Worm (Caenorhabditis elegans) whole organism, late embryonic: Measurements from ENCODE around the gene C14A4.12.
A peak's percentile ranks its signal among the peaks of the same experiment; 100 is the strongest.

ENCODE experiments used
- K09A11.1 ChIP-seq: sonication (generic microtip); optimal IDR thresholded peaks from 2 replicates; lab custom pipeline; 2017; ENCODE audit warnings: antibody characterized with exemption, mild to moderate bottlenecking, missing genetic modification characterization, missing compliant biosample characterization; ENCODE audit not compliant: insufficient read depth
- T23F11.4 ChIP-seq: fragments of 200-800 bp; sonication (Bioruptor generic); optimal IDR thresholded peaks from 2 replicates; lab custom pipeline; 2018; ENCODE audit warnings: mild to moderate bottlenecking, missing genetic modification characterization, missing compliant biosample characterization
- ahr-1 ChIP-seq: sonication (generic microtip); optimal IDR thresholded peaks from 2 replicates; lab custom pipeline; 2016; ENCODE audit warnings: missing genetic modification characterization, missing compliant biosample characterization
- ama-1 ChIP-seq: fragments of 150-350 bp; optimal IDR thresholded peaks from 2 replicates; lab custom pipeline; 2014
- ceh-18 ChIP-seq: sonication (generic microtip); optimal IDR thresholded peaks from 2 replicates; lab custom pipeline; 2016; ENCODE audit warnings: missing genetic modification characterization, missing compliant biosample characterization
- ceh-2 ChIP-seq: sonication (generic microtip); optimal IDR thresholded peaks from 2 replicates; lab custom pipeline; 2016; ENCODE audit warnings: missing genotype, missing genetic modification characterization, missing compliant biosample characterization
- ceh-22 ChIP-seq: sonication (generic microtip); optimal IDR thresholded peaks from 2 replicates; lab custom pipeline; 2017; ENCODE audit warnings: missing biosample characterization, missing genetic modification characterization
- ceh-24 ChIP-seq: sonication (generic microtip); optimal IDR thresholded peaks from 2 replicates; lab custom pipeline; 2016; ENCODE audit warnings: mild to moderate bottlenecking, missing genetic modification characterization, missing compliant biosample characterization
- ceh-31 ChIP-seq: sonication (generic microtip); optimal IDR thresholded peaks from 2 replicates; lab custom pipeline; 2016; ENCODE audit warnings: missing genetic modification characterization, missing compliant biosample characterization
- ceh-48 ChIP-seq: sonication (generic microtip); optimal IDR thresholded peaks from 2 replicates; lab custom pipeline; 2016; ENCODE audit warnings: missing genetic modification characterization, inconsistent platforms, missing compliant biosample characterization
- ceh-6 ChIP-seq: fragments of 200-800 bp; sonication (Bioruptor generic); optimal IDR thresholded peaks from 2 replicates; lab custom pipeline; 2018; ENCODE audit warnings: mild to moderate bottlenecking, missing genetic modification characterization, missing compliant biosample characterization
- ceh-9 ChIP-seq: sonication (generic microtip); optimal IDR thresholded peaks from 2 replicates; lab custom pipeline; 2016; ENCODE audit warnings: mild to moderate bottlenecking, missing genetic modification characterization, inconsistent platforms, missing compliant biosample characterization
- dmd-4 ChIP-seq: sonication (generic microtip); optimal IDR thresholded peaks from 2 replicates; lab custom pipeline; 2016; ENCODE audit warnings: borderline replicate concordance, missing genetic modification characterization, missing compliant biosample characterization
- elt-2 ChIP-seq: sonication (generic microtip); optimal IDR thresholded peaks from 2 replicates; lab custom pipeline; 2016; ENCODE audit warnings: missing genetic modification reagents, missing genetic modification characterization, missing compliant biosample characterization
- elt-4 ChIP-seq: sonication (generic microtip); optimal IDR thresholded peaks from 2 replicates; lab custom pipeline; 2016; ENCODE audit warnings: missing genetic modification characterization, missing compliant biosample characterization
- eyg-1 ChIP-seq: sonication (generic microtip); optimal IDR thresholded peaks from 2 replicates; lab custom pipeline; 2016; ENCODE audit warnings: missing genotype, missing genetic modification characterization, missing compliant biosample characterization
- fkh-10 ChIP-seq: fragments of 150-350 bp; optimal IDR thresholded peaks from 2 replicates; lab custom pipeline; 2014; ENCODE audit warnings: missing biosample characterization, missing genetic modification reagents, missing genetic modification characterization
- gmeb-2 ChIP-seq: sonication (generic microtip); optimal IDR thresholded peaks from 2 replicates; lab custom pipeline; 2016; ENCODE audit warnings: missing genetic modification characterization, inconsistent platforms, missing compliant biosample characterization
- hlh-13 ChIP-seq: fragments of 200-800 bp; sonication (Bioruptor generic); optimal IDR thresholded peaks from 2 replicates; lab custom pipeline; 2018; ENCODE audit warnings: mild to moderate bottlenecking, missing genetic modification characterization, missing compliant biosample characterization
- hlh-15 ChIP-seq: sonication (generic microtip); optimal IDR thresholded peaks from 2 replicates; lab custom pipeline; 2016; ENCODE audit warnings: missing genetic modification characterization, missing compliant biosample characterization
- hlh-6 ChIP-seq: sonication (generic microtip); optimal IDR thresholded peaks from 2 replicates; lab custom pipeline; 2016; ENCODE audit warnings: missing genotype, missing genetic modification characterization, missing compliant biosample characterization
- hlh-8 ChIP-seq: sonication (generic microtip); optimal IDR thresholded peaks from 2 replicates; lab custom pipeline; 2016; ENCODE audit warnings: missing genotype, missing genetic modification characterization, missing compliant biosample characterization
- lin-11 ChIP-seq: fragments of 200-800 bp; sonication (Bioruptor generic); optimal IDR thresholded peaks from 2 replicates; lab custom pipeline; 2018; ENCODE audit warnings: mild to moderate bottlenecking, missing genetic modification characterization, missing compliant biosample characterization
- madf-2 ChIP-seq: sonication (generic microtip); optimal IDR thresholded peaks from 2 replicates; lab custom pipeline; 2017; ENCODE audit warnings: missing genetic modification characterization, missing compliant biosample characterization
- nfya-1 ChIP-seq: sonication (generic microtip); optimal IDR thresholded peaks from 2 replicates; lab custom pipeline; 2017; ENCODE audit warnings: missing genetic modification characterization, mild to moderate bottlenecking, missing compliant biosample characterization, antibody characterized with exemption, moderate library complexity
- npax-4 ChIP-seq: sonication (generic microtip); optimal IDR thresholded peaks from 2 replicates; lab custom pipeline; 2016; ENCODE audit warnings: missing genetic modification characterization, missing compliant biosample characterization
- pag-3 ChIP-seq: sonication (generic microtip); optimal IDR thresholded peaks from 2 replicates; lab custom pipeline; 2016; ENCODE audit warnings: missing compliant biosample characterization, missing genetic modification characterization, borderline replicate concordance
- sdc-2 ChIP-seq: sonication (generic microtip); optimal IDR thresholded peaks from 2 replicates; lab custom pipeline; 2016; ENCODE audit warnings: missing genotype, missing genetic modification characterization, missing compliant biosample characterization
- sox-2 ChIP-seq: fragments of 200-800 bp; sonication (Bioruptor generic); IDR thresholded peaks from 2 replicates; pipeline ENCODE4 v1.3.6; 2022; ENCODE audit warnings: missing genetic modification reagents, missing genetic modification characterization, missing compliant biosample characterization
- sox-4 ChIP-seq: sonication (generic microtip); optimal IDR thresholded peaks from 2 replicates; lab custom pipeline; 2017; ENCODE audit warnings: mild to moderate bottlenecking, missing genetic modification characterization, inconsistent platforms, missing compliant biosample characterization
- syd-9 ChIP-seq: sonication (generic microtip); optimal IDR thresholded peaks from 2 replicates; lab custom pipeline; 2016; ENCODE audit warnings: mild to moderate bottlenecking, missing genetic modification characterization, moderate library complexity, missing compliant biosample characterization
- tbx-2 ChIP-seq: sonication (generic microtip); optimal IDR thresholded peaks from 2 replicates; lab custom pipeline; 2016; ENCODE audit warnings: missing genetic modification characterization, missing compliant biosample characterization
- tbx-7 ChIP-seq: sonication (generic microtip); optimal IDR thresholded peaks from 2 replicates; lab custom pipeline; 2016; ENCODE audit warnings: missing genotype, missing genetic modification characterization, missing compliant biosample characterization
- unc-3 ChIP-seq, 2 experiments: fragments of 200-800 bp in 1 of 2; sonication (Bioruptor generic) in 1 of 2; sonication (generic microtip) in 1 of 2; conservative IDR thresholded peaks in 1 of 2; optimal IDR thresholded peaks in 1 of 2; 2 replicates each; pipeline versions ENCODE4 v1.3.6 to Lab custom; 2016 to 2022; ENCODE audit warnings: missing compliant biosample characterization in 2 of 2, missing genetic modification characterization in 2 of 2, missing genetic modification reagents in 1 of 2
- unc-42 ChIP-seq: sonication (generic microtip); optimal IDR thresholded peaks from 2 replicates; lab custom pipeline; 2016; ENCODE audit warnings: missing genotype, missing genetic modification characterization, missing compliant biosample characterization

C14A4.12 gene

ce11 chrII:10656395-10656794 lies 43.6 kb downstream of the C14A4.12 start:
- TF ChIP-seq T23F11.4 (GFP tag; lab: Kevin White, UChicago) (no peak), unc-3 (GFP tag; conservative IDR thresholded peaks at IDR 0.05; lab: Robert Waterston, UW) (no peak), unc-3 (tag; optimal IDR thresholded peaks at IDR 0.05; lab: Kevin White, UChicago) (no peak), ahr-1 (tag; lab: Kevin White, UChicago) (no peak), unc-42 (tag; lab: Kevin White, UChicago) (no peak), ceh-22 (tag; lab: Kevin White, UChicago) (no peak), elt-4 (tag; lab: Kevin White, UChicago) (no peak), hlh-6 (no peak), sox-4 (tag; lab: Kevin White, UChicago) (no peak), elt-2 (tag; lab: Kevin White, UChicago) (no peak), gmeb-2 (no peak), madf-2 (tag; lab: Kevin White, UChicago) (no peak), ceh-9 (tag; lab: Kevin White, UChicago) (no peak), dmd-4 (tag; lab: Kevin White, UChicago) (no peak), ceh-2 (tag; lab: Kevin White, UChicago) (no peak), ceh-48 (tag; lab: Kevin White, UChicago) (no peak), tbx-7 (tag; lab: Kevin White, UChicago) (no peak), fkh-10 (GFP tag; lab: Kevin White, UChicago) (no peak), ceh-6 (GFP tag; lab: Kevin White, UChicago) (no peak), lin-11 (tag; lab: Kevin White, UChicago) (no peak)

ce11 chrII:10657632-10658108 lies 44.8 kb downstream of the C14A4.12 start, which contains the start of gene lact-3:
TSS of gene lact-3 (minus strand) at chrII:10657682.
- TF ChIP-seq tbx-7 (tag; lab: Kevin White, UChicago), result no peak
- TF ChIP-seq ama-1 (lab: Kevin White, UChicago), result no peak
- peak; percentile 31 for TF ChIP-seq elt-2 (tag; lab: Kevin White, UChicago)
- no peak for TF ChIP-seq K09A11.1 (tag; lab: Kevin White, UChicago)

- TF ChIP-seq syd-9 (tag; lab: Kevin White, UChicago) (no peak), dmd-4 (tag; lab: Kevin White, UChicago) (no peak), ceh-24 (tag; lab: Kevin White, UChicago) (no peak), ceh-18 (tag; lab: Kevin White, UChicago) (peak; percentile 7), sox-2 (GFP tag; lab: Robert Waterston, UW) (0 out of 2 replicates have a peak, but pooled peaks have one; percentile 2), ceh-31 (peak; percentile 12), sdc-2 (tag; lab: Kevin White, UChicago) (no peak), unc-42 (tag; lab: Kevin White, UChicago) (peak; percentile 14), nfya-1 (peak; percentile 49), hlh-15 (tag; lab: Kevin White, UChicago) (no peak), tbx-2 (tag; lab: Kevin White, UChicago) (peak; percentile 4), elt-2 (tag; lab: Kevin White, UChicago) (peak; percentile 8)
Observed at ce11 chrII:10658576-10659256, 45.9 kb downstream of the C14A4.12 start, which contains the start of the genes snu-13 and rsp-7. TSS of gene snu-13 (minus strand) at chrII:10658626. TSS of gene rsp-7 (plus strand) at chrII:10659206.

- TF ChIP-seq fkh-10 (GFP tag; lab: Kevin White, UChicago), result no peak
- no peak for TF ChIP-seq nfya-1
- TF ChIP-seq sox-4 (tag; lab: Kevin White, UChicago), result no peak
Observed at ce11 chrII:10659585-10659984, 46.7 kb downstream of the C14A4.12 start.

ce11 chrII:10660892-10661291 lies 48.0 kb downstream of the C14A4.12 start, which contains the start of gene marc-2:
TSS of gene marc-2 (minus strand) at chrII:10660992.
- no peak for TF ChIP-seq sox-2 (GFP tag; lab: Robert Waterston, UW)
- no peak for TF ChIP-seq hlh-8 (tag; lab: Kevin White, UChicago)
- TF ChIP-seq pag-3 (tag; lab: Kevin White, UChicago), result no peak
- no peak for TF ChIP-seq npax-4 (tag; lab: Kevin White, UChicago)
- TF ChIP-seq K09A11.1 (tag; lab: Kevin White, UChicago), result no peak
- no peak for TF ChIP-seq unc-42 (tag; lab: Kevin White, UChicago)
- TF ChIP-seq eyg-1 (tag; lab: Kevin White, UChicago), result no peak
- no peak for TF ChIP-seq ceh-6 (GFP tag; lab: Kevin White, UChicago)
- no peak for TF ChIP-seq hlh-13 (GFP tag; lab: Kevin White, UChicago)
